ENCODE assay signal across 1 fruit fly cellular context in genomic region chr2L:3573907-3574306, dm6.
TF ChIP-seq lines count a peak whose summit lies in the region.

No protein-coding gene starts in this region.

TF ChIP-seq in whole organism, embryonic, 481 proteins besides CTCF, POLR2A, EP300 and RAD21 (continued from another document and continues in another):
- TF ChIP-seq CG4730 (GFP tag; IDR thresholded peaks at IDR 0.05; lab: Robert Waterston, UW) (peak; percentile 83), fd102C (GFP tag; optimal IDR thresholded peaks at IDR 0.05; lab: Kevin White, UChicago) (peak; percentile 26), bowl (GFP tag; IDR thresholded peaks at IDR 0.05; lab: Robert Waterston, UW) (no peak), Taf1 (GFP tag; IDR thresholded peaks at IDR 0.05; lab: Robert Waterston, UW) (peak; percentile 37; the same call in 1 of the 2 replicates), lab (GFP tag; optimal IDR thresholded peaks at IDR 0.05; lab: Kevin White, UChicago) (peak; percentile 46), Max (GFP tag; optimal IDR thresholded peaks at IDR 0.05; lab: Kevin White, UChicago) (peak; percentile 59), Hmr (GFP tag; optimal IDR thresholded peaks at IDR 0.05; lab: Kevin White, UChicago) (no peak), CG3838 (GFP tag; optimal IDR thresholded peaks at IDR 0.05; lab: Kevin White, UChicago) (no peak), Six4 (GFP tag; optimal IDR thresholded peaks at IDR 0.05; lab: Kevin White, UChicago) (peak; percentile 67), Drgx (GFP tag; IDR thresholded peaks at IDR 0.05; lab: Robert Waterston, UW) (peak; percentile 77), CG31388 (GFP tag; optimal IDR thresholded peaks at IDR 0.05; lab: Kevin White, UChicago) (peak; percentile 53), shn (GFP tag; optimal IDR thresholded peaks at IDR 0.05; lab: Kevin White, UChicago) (peak; percentile 55), Hr3 (GFP tag; optimal IDR thresholded peaks at IDR 0.05; lab: Kevin White, UChicago) (peak; percentile 70), CG1024 (GFP tag; IDR thresholded peaks at IDR 0.05; lab: Robert Waterston, UW) (peak; percentile 75), insv (GFP tag; optimal IDR thresholded peaks at IDR 0.05; lab: Kevin White, UChicago) (no peak), CG3847 (GFP tag; IDR thresholded peaks at IDR 0.05; lab: Robert Waterston, UW) (no peak; the same call in 1 of the 2 replicates), lmd (GFP tag; IDR thresholded peaks at IDR 0.05; lab: Robert Waterston, UW) (peak; percentile 74), Oaz (GFP tag; IDR thresholded peaks at IDR 0.05; lab: Robert Waterston, UW) (peak; percentile 44; the same call in 1 of the 2 replicates), slbo (GFP tag; IDR thresholded peaks at IDR 0.05; lab: Robert Waterston, UW) (peak; percentile 55; the same call in 1 of the 2 replicates), CG3995 (GFP tag; optimal IDR thresholded peaks at IDR 0.05; lab: Kevin White, UChicago) (no peak), Blimp-1 (GFP tag; optimal IDR thresholded peaks at IDR 0.05; lab: Kevin White, UChicago) (peak; percentile 83), Jarid2 (GFP tag; optimal IDR thresholded peaks at IDR 0.05; lab: Kevin White, UChicago) (peak; percentile 26), CG10462 (GFP tag; optimal IDR thresholded peaks at IDR 0.05; lab: Kevin White, UChicago) (peak; percentile 52), CG11398 (GFP tag; optimal IDR thresholded peaks at IDR 0.05; lab: Kevin White, UChicago) (peak; percentile 47), Oli (tag; optimal IDR thresholded peaks at IDR 0.05; lab: Kevin White, UChicago) (peak; percentile 84), HmgZ (tag; optimal IDR thresholded peaks at IDR 0.05; lab: Kevin White, UChicago) (peak; percentile 31), pros (GFP tag; optimal IDR thresholded peaks at IDR 0.05; lab: Kevin White, UChicago) (no peak), Adf1 (GFP tag; IDR thresholded peaks at IDR 0.05; lab: Robert Waterston, UW) (no peak), Atf6 (GFP tag; IDR thresholded peaks at IDR 0.05; lab: Robert Waterston, UW) (no peak), dimm (GFP tag; IDR thresholded peaks at IDR 0.05; lab: Robert Waterston, UW) (peak; percentile 61), CG6254 (GFP tag; optimal IDR thresholded peaks at IDR 0.05; lab: Kevin White, UChicago) (peak; percentile 75), nerfin-1 (tag; optimal IDR thresholded peaks at IDR 0.05; lab: Kevin White, UChicago) (peak; percentile 69), NK7.1 (GFP tag; optimal IDR thresholded peaks at IDR 0.05; lab: Kevin White, UChicago) (peak; percentile 64), CG10654 (GFP tag; optimal IDR thresholded peaks at IDR 0.05; lab: Kevin White, UChicago) (peak; percentile 77), Poxn (GFP tag; IDR thresholded peaks at IDR 0.05; lab: Robert Waterston, UW) (no peak), zen (tag; optimal IDR thresholded peaks at IDR 0.05; lab: Kevin White, UChicago) (peak; percentile 76), ERR (GFP tag; optimal IDR thresholded peaks at IDR 0.05; lab: Kevin White, UChicago) (peak; percentile 63), ranshi (GFP tag; IDR thresholded peaks at IDR 0.05; lab: Robert Waterston, UW) (peak; percentile 79), CG8388 (GFP tag; optimal IDR thresholded peaks at IDR 0.05; lab: Kevin White, UChicago) (peak; percentile 87), scrt (GFP tag; optimal IDR thresholded peaks at IDR 0.05; lab: Kevin White, UChicago) (peak; percentile 23), wdn (GFP tag; IDR thresholded peaks at IDR 0.05; lab: Robert Waterston, UW) (0 out of 2 replicates have a peak, but pooled peaks have one; percentile 42), tna (GFP tag; IDR thresholded peaks at IDR 0.05; lab: Robert Waterston, UW; ENCODE audit: partially characterized antibody) (no peak), twi (tag; optimal IDR thresholded peaks at IDR 0.05; lab: Kevin White, UChicago) (peak; percentile 80), Opbp (GFP tag; IDR thresholded peaks at IDR 0.05; lab: Robert Waterston, UW; ENCODE audit: partially characterized antibody) (no peak), CG7271 (tag; optimal IDR thresholded peaks at IDR 0.05; lab: Kevin White, UChicago) (peak; percentile 20), tin (GFP tag; optimal IDR thresholded peaks at IDR 0.05; lab: Kevin White, UChicago) (peak; percentile 83), maf-S (GFP tag; optimal IDR thresholded peaks at IDR 0.05; lab: Kevin White, UChicago) (peak; percentile 38), CG7372 (GFP tag; IDR thresholded peaks at IDR 0.05; lab: Robert Waterston, UW) (peak; percentile 57), Doc2 (GFP tag; IDR thresholded peaks at IDR 0.05; lab: Robert Waterston, UW) (no peak), CG33557 (GFP tag; optimal IDR thresholded peaks at IDR 0.05; lab: Kevin White, UChicago) (peak; percentile 80), NC2α (GFP tag; optimal IDR thresholded peaks at IDR 0.05; lab: Kevin White, UChicago) (peak; percentile 70), ap (GFP tag; IDR thresholded peaks at IDR 0.05; lab: Robert Waterston, UW) (0 out of 2 replicates have a peak, but pooled peaks have one; percentile 3), chinmo (GFP tag; IDR thresholded peaks at IDR 0.05; lab: Robert Waterston, UW; ENCODE audit: partially characterized antibody) (no peak), CG12299 (tag; optimal IDR thresholded peaks at IDR 0.05; lab: Kevin White, UChicago) (peak; percentile 49), CG6654 (GFP tag; optimal IDR thresholded peaks at IDR 0.05; lab: Kevin White, UChicago) (peak; percentile 54), CG7556 (GFP tag; optimal IDR thresholded peaks at IDR 0.05; lab: Kevin White, UChicago) (peak; percentile 34), HLH3B (GFP tag; IDR thresholded peaks at IDR 0.05; lab: Robert Waterston, UW) (peak; percentile 84), CG14860 (GFP tag; IDR thresholded peaks at IDR 0.05; lab: Robert Waterston, UW; ENCODE audit: partially characterized antibody) (no peak), cato (GFP tag; optimal IDR thresholded peaks at IDR 0.05; lab: Kevin White, UChicago; ENCODE audit: borderline replicate concordance) (peak; percentile 82), CG10321 (GFP tag; IDR thresholded peaks at IDR 0.05; lab: Robert Waterston, UW) (no peak), CG15696 (tag; optimal IDR thresholded peaks at IDR 0.05; lab: Kevin White, UChicago) (peak; percentile 78), CG10431 (GFP tag; optimal IDR thresholded peaks at IDR 0.05; lab: Kevin White, UChicago) (peak; percentile 61), pb (GFP tag; optimal IDR thresholded peaks at IDR 0.05; lab: Kevin White, UChicago) (peak; percentile 68), CG7963 (GFP tag; IDR thresholded peaks at IDR 0.05; lab: Robert Waterston, UW; ENCODE audit: partially characterized antibody) (no peak), nmo (GFP tag; optimal IDR thresholded peaks at IDR 0.05; lab: Kevin White, UChicago) (peak; percentile 90), CG8089 (GFP tag; optimal IDR thresholded peaks at IDR 0.05; lab: Kevin White, UChicago) (peak; percentile 79), hb (GFP tag; IDR thresholded peaks at IDR 0.05; lab: Robert Waterston, UW; ENCODE audit: partially characterized antibody) (no peak), otp (GFP tag; IDR thresholded peaks at IDR 0.05; lab: Robert Waterston, UW) (peak; percentile 80; the same call in 2 of the 3 replicates), bcd (GFP tag; optimal IDR thresholded peaks at IDR 0.05; lab: Kevin White, UChicago) (peak; percentile 70), CG12104 (GFP tag; optimal IDR thresholded peaks at IDR 0.05; lab: Kevin White, UChicago) (peak; percentile 72), cad (GFP tag; optimal IDR thresholded peaks at IDR 0.05; lab: Kevin White, UChicago) (no peak), Dek (tag; optimal IDR thresholded peaks at IDR 0.05; lab: Kevin White, UChicago) (peak; percentile 25), gcm2 (GFP tag; optimal IDR thresholded peaks at IDR 0.05; lab: Kevin White, UChicago) (peak; percentile 45), CG11504 (tag; optimal IDR thresholded peaks at IDR 0.05; lab: Kevin White, UChicago) (peak; percentile 83), CG13296 (GFP tag; optimal IDR thresholded peaks at IDR 0.05; lab: Kevin White, UChicago) (no peak), CG9727 (GFP tag; optimal IDR thresholded peaks at IDR 0.05; lab: Kevin White, UChicago) (peak; percentile 73), Stat92E (GFP tag; optimal IDR thresholded peaks at IDR 0.05; lab: Kevin White, UChicago) (peak in 1 of 3 experiments; percentile 43), tx (GFP tag; optimal IDR thresholded peaks at IDR 0.05; lab: Kevin White, UChicago) (peak; percentile 36), crol (GFP tag; IDR thresholded peaks at IDR 0.05; lab: Robert Waterston, UW) (no peak), CG8944 (GFP tag; optimal IDR thresholded peaks at IDR 0.05; lab: Kevin White, UChicago) (peak; percentile 82), sim (GFP tag; IDR thresholded peaks at IDR 0.05; lab: Robert Waterston, UW) (peak; percentile 74), CG10979 (tag; optimal IDR thresholded peaks at IDR 0.05; lab: Kevin White, UChicago) (peak; percentile 90), CG42726 (GFP tag; IDR thresholded peaks at IDR 0.05; lab: Robert Waterston, UW; ENCODE audit: partially characterized antibody) (no peak), Nf-YC (tag; optimal IDR thresholded peaks at IDR 0.05; lab: Kevin White, UChicago) (no peak), run (tag; optimal IDR thresholded peaks at IDR 0.05; lab: Kevin White, UChicago) (peak; percentile 53), CG3281 (GFP tag; optimal IDR thresholded peaks at IDR 0.05; lab: Kevin White, UChicago) (no peak), Bgb (GFP tag; IDR thresholded peaks at IDR 0.05; lab: Robert Waterston, UW; ENCODE audit: partially characterized antibody) (no peak), pzg (GFP tag; optimal IDR thresholded peaks at IDR 0.05; lab: Kevin White, UChicago) (no peak), CG2199 (GFP tag; IDR thresholded peaks at IDR 0.05; lab: Robert Waterston, UW) (peak; percentile 78; the same call in 1 of the 3 replicates), gsb (GFP tag; IDR thresholded peaks at IDR 0.05; lab: Robert Waterston, UW) (peak; percentile 16; the same call in 1 of the 2 replicates), yki (optimal IDR thresholded peaks at IDR 0.05; lab: Kevin White, UChicago) (no peak), bab2 (GFP tag; optimal IDR thresholded peaks at IDR 0.05; lab: Kevin White, UChicago) (peak; percentile 73), CG4707 (GFP tag; optimal IDR thresholded peaks at IDR 0.05; lab: Kevin White, UChicago) (peak; percentile 63), crp (GFP tag; optimal IDR thresholded peaks at IDR 0.05; lab: Kevin White, UChicago) (no peak), CG30020 (tag; optimal IDR thresholded peaks at IDR 0.05; lab: Kevin White, UChicago) (no peak), toy (GFP tag; IDR thresholded peaks at IDR 0.05; lab: Robert Waterston, UW) (peak; percentile 55; the same call in 1 of the 2 replicates), chn (GFP tag; optimal IDR thresholded peaks at IDR 0.05; lab: Kevin White, UChicago) (peak; percentile 83), CG4360 (GFP tag; IDR thresholded peaks at IDR 0.05; lab: Robert Waterston, UW) (peak; percentile 64; the same call in 1 of the 2 replicates), CG4328 (GFP tag; optimal IDR thresholded peaks at IDR 0.05; lab: Kevin White, UChicago) (no peak), Dad (GFP tag; optimal IDR thresholded peaks at IDR 0.05; lab: Kevin White, UChicago) (peak; percentile 61), CG33213 (GFP tag; optimal IDR thresholded peaks at IDR 0.05; lab: Kevin White, UChicago) (peak; percentile 78), Pdp1 (GFP tag; optimal IDR thresholded peaks at IDR 0.05; lab: Kevin White, UChicago) (peak; percentile 61 to 77), exex (tag; optimal IDR thresholded peaks at IDR 0.05; lab: Kevin White, UChicago) (no peak), kay (GFP tag; optimal IDR thresholded peaks at IDR 0.05; lab: Kevin White, UChicago) (no peak), nerfin-2 (GFP tag; IDR thresholded peaks at IDR 0.05; lab: Robert Waterston, UW; ENCODE audit: partially characterized antibody) (no peak), chm (GFP tag; IDR thresholded peaks at IDR 0.05; lab: Robert Waterston, UW) (peak; percentile 95), Ada2b (GFP tag; IDR thresholded peaks at IDR 0.05; lab: Robert Waterston, UW) (peak; percentile 83), CG10366 (GFP tag; IDR thresholded peaks at IDR 0.05; lab: Robert Waterston, UW) (peak; percentile 81), tll (GFP tag; optimal IDR thresholded peaks at IDR 0.05; lab: Kevin White, UChicago) (no peak), fu2 (GFP tag; optimal IDR thresholded peaks at IDR 0.05; lab: Kevin White, UChicago) (peak; percentile 35), CG6765 (GFP tag; optimal IDR thresholded peaks at IDR 0.05; lab: Kevin White, UChicago) (no peak), CG8924 (tag; optimal IDR thresholded peaks at IDR 0.05; lab: Kevin White, UChicago) (peak; percentile 69), ham (GFP tag; IDR thresholded peaks at IDR 0.05; lab: Robert Waterston, UW) (no peak), ash1 (GFP tag; optimal IDR thresholded peaks at IDR 0.05; lab: Kevin White, UChicago) (no peak), Abd-B (GFP tag; optimal IDR thresholded peaks at IDR 0.05; lab: Kevin White, UChicago) (peak; percentile 83), ken (GFP tag; IDR thresholded peaks at IDR 0.05; lab: Robert Waterston, UW) (peak; percentile 84), Asciz (GFP tag; optimal IDR thresholded peaks at IDR 0.05; lab: Kevin White, UChicago) (peak; percentile 48), pita (GFP tag; optimal IDR thresholded peaks at IDR 0.05; lab: Kevin White, UChicago) (no peak), Dll (GFP tag; IDR thresholded peaks at IDR 0.05; lab: Robert Waterston, UW; ENCODE audit: partially characterized antibody) (no peak), CG14710 (tag; optimal IDR thresholded peaks at IDR 0.05; lab: Kevin White, UChicago) (peak; percentile 74), onecut (GFP tag; IDR thresholded peaks at IDR 0.05; lab: Robert Waterston, UW) (peak; percentile 84), CG11093 (GFP tag; IDR thresholded peaks at IDR 0.05; lab: Robert Waterston, UW) (peak; percentile 68; the same call in 1 of the 3 replicates), Nf-YB (GFP tag; optimal IDR thresholded peaks at IDR 0.05; lab: Kevin White, UChicago) (peak; percentile 35), CG13624 (GFP tag; optimal IDR thresholded peaks at IDR 0.05; lab: Kevin White, UChicago) (peak; percentile 18), br (optimal IDR thresholded peaks at IDR 0.05; lab: Kevin White, UChicago) (no peak), CG1603 (tag; optimal IDR thresholded peaks at IDR 0.05; lab: Kevin White, UChicago) (peak; percentile 95), Awh (GFP tag; IDR thresholded peaks at IDR 0.05; lab: Robert Waterston, UW) (peak; percentile 76), CG7745 (tag; optimal IDR thresholded peaks at IDR 0.05; lab: Kevin White, UChicago) (no peak), CG4404 (GFP tag; IDR thresholded peaks at IDR 0.05; lab: Robert Waterston, UW) (peak; percentile 84), CG15269 (tag; optimal IDR thresholded peaks at IDR 0.05; lab: Kevin White, UChicago) (peak; percentile 72), dpn (GFP tag; optimal IDR thresholded peaks at IDR 0.05; lab: Kevin White, UChicago) (peak; percentile 77 to 79)
